Worm (Caenorhabditis elegans): ENCODE measurements around the gene C50B6.7.

ce11 chrV:13339633-13340290 lies 15.0 kb upstream of the C50B6.7 start, which contains the start of the genes str-4 and lgc-48:
- TF ChIP-seq elt-2 (tag; optimal IDR thresholded peaks at IDR 0.05) (no peak), hlh-6 (tag; optimal IDR thresholded peaks at IDR 0.05) (no peak)

All from whole organism, late embryonic.